Worm (Caenorhabditis elegans): ENCODE data around the gene hpo-38.

ce11 chrIII:184335-184734 is 45.9 kb upstream of the hpo-38 start:
- TF ChIP-seq him-1 (tag; optimal IDR thresholded peaks at IDR 0.05): no peak
- no peak for TF ChIP-seq W03F9.2 (tag; optimal IDR thresholded peaks at IDR 0.05)

All from whole organism, L4/young adult.